Fruit fly (Drosophila melanogaster) whole organism, pupa: Measurements from ENCODE around the gene kri.

Experiments
- CG10348 ChIP-seq: fragments of 200-800 bp; sonication (Bioruptor generic); IDR thresholded peaks from 2 replicates; pipeline ENCODE4 v1.3.6; 2022; ENCODE audit warnings: missing biosample characterization, missing genetic modification characterization
- CG13204 ChIP-seq: fragments of 200-800 bp; sonication (Bioruptor generic); optimal IDR thresholded peaks from 2 replicates; lab custom pipeline; 2018; ENCODE audit warnings: missing biosample characterization, mild to moderate bottlenecking, missing genetic modification characterization, moderate library complexity
- CG15710 ChIP-seq: fragments of 200-800 bp; sonication (Bioruptor generic); optimal IDR thresholded peaks from 2 replicates; lab custom pipeline; 2018; ENCODE audit warnings: missing biosample characterization, mild to moderate bottlenecking, missing genetic modification characterization, moderate library complexity
- CG9948 ChIP-seq: fragments of 200-800 bp; sonication (Bioruptor generic); optimal IDR thresholded peaks from 2 replicates; lab custom pipeline; 2018; ENCODE audit warnings: missing biosample characterization, mild to moderate bottlenecking, missing genetic modification characterization, moderate library complexity
- D1 ChIP-seq: fragments of 200-800 bp; sonication (Bioruptor generic); optimal IDR thresholded peaks from 2 replicates; lab custom pipeline; 2018; ENCODE audit warnings: missing biosample characterization, mild to moderate bottlenecking, missing genetic modification characterization, moderate library complexity
- EcR ChIP-seq: fragments of 200-800 bp; sonication (Bioruptor generic); optimal IDR thresholded peaks from 3 replicates; lab custom pipeline; 2019; ENCODE audit warnings: missing biosample characterization, missing genetic modification characterization, mild to moderate bottlenecking, moderate library complexity, missing genetic modification reagents
- Pif1A ChIP-seq: fragments of 200-800 bp; sonication (Bioruptor generic); optimal IDR thresholded peaks from 3 replicates; lab custom pipeline; 2016; ENCODE audit warnings: missing biosample characterization, missing genetic modification characterization
- Pif1B ChIP-seq: fragments of 200-800 bp; sonication (Bioruptor generic); optimal IDR thresholded peaks from 3 replicates; lab custom pipeline; 2016; ENCODE audit warnings: missing biosample characterization, missing genetic modification characterization
- fd96Ca ChIP-seq: fragments of 200-800 bp; sonication (Bioruptor generic); IDR thresholded peaks from 3 replicates; pipeline ENCODE4 v1.3.6; 2022; ENCODE audit warnings: missing biosample characterization, missing genetic modification characterization
- gl ChIP-seq: fragments of 200-800 bp; sonication (Bioruptor generic); optimal IDR thresholded peaks from 2 replicates; lab custom pipeline; 2018; ENCODE audit warnings: missing biosample characterization, mild to moderate bottlenecking, missing genetic modification characterization

- TF ChIP-seq CG9948 (tag; lab: Kevin White, UChicago), result peak; percentile 51
- peak; percentile 6 for TF ChIP-seq Pif1A (GFP tag; lab: Kevin White, UChicago)
- no peak for TF ChIP-seq EcR (GFP tag; lab: Kevin White, UChicago)
- no peak for TF ChIP-seq fd96Ca (GFP tag; lab: Robert Waterston, UW)
- no peak for TF ChIP-seq CG10348 (GFP tag; lab: Robert Waterston, UW)
- TF ChIP-seq gl (tag; lab: Kevin White, UChicago), result no peak
- TF ChIP-seq CG13204, result no peak
- no peak for TF ChIP-seq Pif1B (GFP tag; lab: Kevin White, UChicago)
- TF ChIP-seq CG15710 (tag; lab: Kevin White, UChicago), result peak; percentile 69
- TF ChIP-seq D1 (tag; lab: Kevin White, UChicago), result no peak
Measured at dm6 chr3L:5851636-5852035, 40.9 kb downstream of the kri start.
